Fruit fly (Drosophila melanogaster): ENCODE measurements around the gene Mettl14.

Gene Mettl14

dm6 chr2L:8279400-8280065, 28.7 kb upstream of the Mettl14 start (continued):
- TF ChIP-seq CG3163 (GFP tag; optimal IDR thresholded peaks at IDR 0.05), result no peak
- TF ChIP-seq sd (tag; optimal IDR thresholded peaks at IDR 0.05), result no peak
- TF ChIP-seq BtbVII (GFP tag; optimal IDR thresholded peaks at IDR 0.05), result peak; percentile 4
- peak; percentile 5 for TF ChIP-seq mam (GFP tag; optimal IDR thresholded peaks at IDR 0.05)
- no peak for TF ChIP-seq MBD-R2 (GFP tag; IDR thresholded peaks at IDR 0.05)
- no peak for TF ChIP-seq wdn (GFP tag; IDR thresholded peaks at IDR 0.05)
- TF ChIP-seq Dll (GFP tag; IDR thresholded peaks at IDR 0.05; ENCODE audit: partially characterized antibody), result no peak
- TF ChIP-seq CG6654 (GFP tag; optimal IDR thresholded peaks at IDR 0.05), result no peak
- TF ChIP-seq CG31388 (GFP tag; optimal IDR thresholded peaks at IDR 0.05), result peak; percentile 13
- TF ChIP-seq Dref (GFP tag; IDR thresholded peaks at IDR 0.05), result no peak
- TF ChIP-seq Mes4 (GFP tag; optimal IDR thresholded peaks at IDR 0.05), result peak; percentile 69
- peak; percentile 82 for TF ChIP-seq ara (GFP tag; IDR thresholded peaks at IDR 0.05)
- no peak for TF ChIP-seq Antp (GFP tag; optimal IDR thresholded peaks at IDR 0.05)
- no peak for TF ChIP-seq B-H1 (GFP tag; IDR thresholded peaks at IDR 0.05)
- no peak for TF ChIP-seq ro (GFP tag; IDR thresholded peaks at IDR 0.05)
- TF ChIP-seq CG31441 (GFP tag; IDR thresholded peaks at IDR 0.05), result peak; percentile 80
- no peak for TF ChIP-seq CG11456 (GFP tag; IDR thresholded peaks at IDR 0.05)
- peak; percentile 66 for TF ChIP-seq CG2678 (tag; optimal IDR thresholded peaks at IDR 0.05)
- TF ChIP-seq Eip74EF (GFP tag; optimal IDR thresholded peaks at IDR 0.05), result peak in 1 of 2 experiments; percentile 17
- no peak for TF ChIP-seq br (optimal IDR thresholded peaks at IDR 0.05)
- TF ChIP-seq ATbp (GFP tag; optimal IDR thresholded peaks at IDR 0.05), result peak; percentile 24
- no peak for TF ChIP-seq Hmr (GFP tag; optimal IDR thresholded peaks at IDR 0.05)
- TF ChIP-seq CG15011 (GFP tag; optimal IDR thresholded peaks at IDR 0.05), result no peak
- no peak for TF ChIP-seq CG14050 (GFP tag; IDR thresholded peaks at IDR 0.05)
- peak; percentile 4 for TF ChIP-seq CG12659 (GFP tag; optimal IDR thresholded peaks at IDR 0.05)

- TF ChIP-seq CG17568 (GFP tag; optimal IDR thresholded peaks at IDR 0.05), result no peak
- TF ChIP-seq slbo (GFP tag; IDR thresholded peaks at IDR 0.05), result no peak
- TF ChIP-seq chm (GFP tag; IDR thresholded peaks at IDR 0.05), result 0 out of 2 replicates have a peak, but pooled peaks have one; percentile 11
- peak; percentile 2 for TF ChIP-seq abd-A (tag; optimal IDR thresholded peaks at IDR 0.05)
- TF ChIP-seq CG17359 (tag; optimal IDR thresholded peaks at IDR 0.05), result no peak
- peak; percentile 5 to 6 for TF ChIP-seq Trl (optimal IDR thresholded peaks at IDR 0.05)
- no peak for TF ChIP-seq Trl (GFP tag; optimal IDR thresholded peaks at IDR 0.05)
- TF ChIP-seq CG4360 (GFP tag; IDR thresholded peaks at IDR 0.05), result peak; percentile 93
- TF ChIP-seq CG11696 (GFP tag; IDR thresholded peaks at IDR 0.05), result no peak
- no peak for TF ChIP-seq bab2 (GFP tag; optimal IDR thresholded peaks at IDR 0.05)
- TF ChIP-seq aop (GFP tag; IDR thresholded peaks at IDR 0.05), result no peak
- TF ChIP-seq Atf6 (GFP tag; IDR thresholded peaks at IDR 0.05), result no peak
- TF ChIP-seq CG9437 (GFP tag; optimal IDR thresholded peaks at IDR 0.05), result no peak
- TF ChIP-seq sqz (GFP tag; optimal IDR thresholded peaks at IDR 0.05), result peak; percentile 58
- peak; percentile 60 for TF ChIP-seq cwo (GFP tag; optimal IDR thresholded peaks at IDR 0.05)
- no peak for TF ChIP-seq usp (GFP tag; optimal IDR thresholded peaks at IDR 0.05)
- TF ChIP-seq lov (optimal IDR thresholded peaks at IDR 0.05), result no peak
- TF ChIP-seq lov (GFP tag; IDR thresholded peaks at IDR 0.05), result no peak
- TF ChIP-seq CG34422 (GFP tag; IDR thresholded peaks at IDR 0.05), result no peak
- TF ChIP-seq Taf1 (GFP tag; IDR thresholded peaks at IDR 0.05), result no peak
- no peak for TF ChIP-seq Adf1 (GFP tag; IDR thresholded peaks at IDR 0.05)
- TF ChIP-seq kni (GFP tag; optimal IDR thresholded peaks at IDR 0.05), result peak; percentile 88
- no peak for TF ChIP-seq NFAT (GFP tag; IDR thresholded peaks at IDR 0.05)
- TF ChIP-seq Antp (GFP tag; optimal IDR thresholded peaks at IDR 0.05), result no peak
- TF ChIP-seq hth (optimal IDR thresholded peaks at IDR 0.05), result no peak
- no peak for TF ChIP-seq br (optimal IDR thresholded peaks at IDR 0.05)
- TF ChIP-seq zf30C (GFP tag; optimal IDR thresholded peaks at IDR 0.05), result no peak
- TF ChIP-seq Gsc (GFP tag; IDR thresholded peaks at IDR 0.05), result no peak
- no peak for TF ChIP-seq ewg (GFP tag; optimal IDR thresholded peaks at IDR 0.05)
- no peak for TF ChIP-seq CG11723 (GFP tag; optimal IDR thresholded peaks at IDR 0.05)
Measured at dm6 chr2L:8280225-8280624, 28.0 kb upstream of the Mettl14 start.
